Fruit fly (Drosophila melanogaster): Measurements from ENCODE around the gene beat-IIIa.

- TF ChIP-seq CG5204 (GFP tag; optimal IDR thresholded peaks at IDR 0.05) = no peak
- no peak for TF ChIP-seq CG14711 (tag; optimal IDR thresholded peaks at IDR 0.05)
- TF ChIP-seq kay (GFP tag; ENCODE audit: borderline replicate concordance) = no peak
- no peak for TF ChIP-seq CG33017 (tag; optimal IDR thresholded peaks at IDR 0.05)
- TF ChIP-seq Hr96 (GFP tag; optimal IDR thresholded peaks at IDR 0.05) = no peak
- TF ChIP-seq cic (GFP tag; optimal IDR thresholded peaks at IDR 0.05) = no peak
- no peak for TF ChIP-seq bab1 (GFP tag; optimal IDR thresholded peaks at IDR 0.05)
- TF ChIP-seq Clk (GFP tag; optimal IDR thresholded peaks at IDR 0.05) = no peak
- TF ChIP-seq CG1620 (GFP tag; optimal IDR thresholded peaks at IDR 0.05) = no peak
- TF ChIP-seq Crg-1 (GFP tag; optimal IDR thresholded peaks at IDR 0.05) = no peak
- TF ChIP-seq ovo (GFP tag; optimal IDR thresholded peaks at IDR 0.05) = no peak
- no peak for TF ChIP-seq CG7101 (tag; optimal IDR thresholded peaks at IDR 0.05)
- TF ChIP-seq cnc (optimal IDR thresholded peaks at IDR 0.05) = no peak
- no peak for TF ChIP-seq pad (GFP tag; optimal IDR thresholded peaks at IDR 0.05)
These were observed 49.2 kb downstream of the beat-IIIa start, which contains the start of gene Gr36c for dm6 chr2L:17180038-17180437.

Measured in whole organism, adult.